Fruit fly (Drosophila melanogaster) whole organism, embryonic: ENCODE data around the gene CG31542.

ENCODE experiments used
- Ada2b ChIP-seq: fragments of 200-800 bp; sonication (Bioruptor generic); IDR thresholded peaks from 2 replicates; pipeline ENCODE4 v1.3.6; 2022; ENCODE audit warnings: missing biosample characterization, missing genetic modification characterization
- Awh ChIP-seq: fragments of 200-800 bp; sonication (Bioruptor generic); IDR thresholded peaks from 2 replicates; pipeline ENCODE4, ENCODE4 v1.3.6; 2022; ENCODE audit warnings: missing biosample characterization, missing genetic modification characterization
- Blimp-1 ChIP-seq: fragments of 200-800 bp; sonication (Bioruptor generic); optimal IDR thresholded peaks from 3 replicates; lab custom pipeline; 2018; ENCODE audit warnings: missing biosample characterization, missing genetic modification characterization, mild to moderate bottlenecking, moderate library complexity, missing genetic modification reagents
- CG10462 ChIP-seq: fragments of 200-800 bp; sonication (Bioruptor generic); optimal IDR thresholded peaks from 2 replicates; lab custom pipeline; 2016; ENCODE audit warnings: missing biosample characterization, missing genetic modification characterization
- CG11085 ChIP-seq: fragments of 200-800 bp; sonication (Bioruptor generic); IDR thresholded peaks from 2 replicates; pipeline ENCODE4 v1.3.6; 2022; ENCODE audit warnings: missing biosample characterization, missing genetic modification characterization
- CG14014 ChIP-seq: fragments of 200-800 bp; sonication (Bioruptor generic); IDR thresholded peaks from 2 replicates; pipeline ENCODE4 v1.3.6; 2022; ENCODE audit warnings: missing biosample characterization, missing genetic modification characterization
- CG15696 ChIP-seq: fragments of 200-800 bp; sonication (Bioruptor generic); optimal IDR thresholded peaks from 2 replicates; lab custom pipeline; 2019; ENCODE audit warnings: missing biosample characterization, mild to moderate bottlenecking, missing genetic modification characterization, moderate library complexity
- CG17612 ChIP-seq: fragments of 200-800 bp; sonication (Bioruptor generic); IDR thresholded peaks from 2 replicates; pipeline ENCODE4 v1.3.6; 2022; ENCODE audit warnings: missing biosample characterization, missing genetic modification characterization
- CG34224 ChIP-seq: fragments of 200-800 bp; sonication (Bioruptor generic); IDR thresholded peaks from 3 replicates; pipeline ENCODE4 v1.3.6; 2022; ENCODE audit warnings: missing biosample characterization, missing genetic modification characterization; ENCODE audit not compliant: partially characterized antibody
- CG4282 ChIP-seq: fragments of 200-800 bp; sonication (Bioruptor generic); optimal IDR thresholded peaks from 2 replicates; lab custom pipeline; 2016; ENCODE audit warnings: missing biosample characterization, missing genetic modification characterization
- CG6175 ChIP-seq: fragments of 200-800 bp; sonication (Bioruptor generic); IDR thresholded peaks from 3 replicates; pipeline ENCODE4 v1.3.6; 2022; ENCODE audit warnings: missing biosample characterization, missing genetic modification characterization
- CG6813 ChIP-seq: fragments of 200-800 bp; sonication (Bioruptor generic); optimal IDR thresholded peaks from 2 replicates; lab custom pipeline; 2017; ENCODE audit warnings: missing biosample characterization, missing genetic modification characterization, mild to moderate bottlenecking, moderate library complexity, missing genetic modification reagents
- CG7357 ChIP-seq: fragments of 200-800 bp; sonication (Bioruptor generic); IDR thresholded peaks from 3 replicates; pipeline ENCODE4 v1.3.6; 2022; ENCODE audit warnings: missing biosample characterization, missing genetic modification characterization
- CG7372 ChIP-seq: fragments of 200-800 bp; sonication (Bioruptor generic); IDR thresholded peaks from 2 replicates; pipeline ENCODE4 v1.3.6; 2022; ENCODE audit warnings: missing biosample characterization, missing genetic modification characterization
- CG7745 ChIP-seq: fragments of 200-800 bp; sonication (Bioruptor generic); optimal IDR thresholded peaks from 2 replicates; lab custom pipeline; 2018; ENCODE audit warnings: missing biosample characterization, mild to moderate bottlenecking, missing genetic modification characterization, moderate library complexity
- CHES-1-like ChIP-seq: fragments of 200-800 bp; sonication (Bioruptor generic); optimal IDR thresholded peaks from 2 replicates; lab custom pipeline; 2016; ENCODE audit warnings: missing biosample characterization, missing genetic modification characterization
- Dip2 ChIP-seq: fragments of 200-800 bp; sonication (Bioruptor generic); IDR thresholded peaks from 2 replicates; pipeline ENCODE4 v1.3.6; 2022; ENCODE audit warnings: missing biosample characterization, missing genetic modification characterization
- Dp ChIP-seq: fragments of 200-800 bp; sonication (Bioruptor generic); optimal IDR thresholded peaks from 2 replicates; lab custom pipeline; 2018; ENCODE audit warnings: missing biosample characterization, mild to moderate bottlenecking, missing genetic modification characterization, moderate library complexity
- E2f1 ChIP-seq: fragments of 200-800 bp; sonication (Bioruptor generic); IDR thresholded peaks from 2 replicates; pipeline ENCODE4 v1.3.6; 2022; ENCODE audit warnings: missing biosample characterization, missing genetic modification characterization
- E2f2 ChIP-seq: fragments of 200-800 bp; sonication (Bioruptor generic); IDR thresholded peaks from 2 replicates; pipeline ENCODE4 v1.3.6; 2022; ENCODE audit warnings: missing biosample characterization, missing genetic modification characterization
- Fer2 ChIP-seq: fragments of 200-800 bp; sonication (Bioruptor generic); optimal IDR thresholded peaks from 2 replicates; lab custom pipeline; 2018; ENCODE audit warnings: missing biosample characterization, mild to moderate bottlenecking, missing genetic modification characterization, moderate library complexity
- Hand ChIP-seq: fragments of 200-800 bp; sonication (Bioruptor generic); optimal IDR thresholded peaks from 2 replicates; lab custom pipeline; 2017; ENCODE audit warnings: mild to moderate bottlenecking, missing biosample characterization, missing genetic modification reagents, missing genetic modification characterization
- Med ChIP-seq: fragments of 200-800 bp; sonication (Bioruptor generic); peaks from one replicate; lab custom pipeline; 2016; ENCODE audit warnings: missing biosample characterization, missing genetic modification characterization, mild to moderate bottlenecking, inconsistent platforms, moderate library complexity
- Sox100B ChIP-seq: fragments of 200-800 bp; sonication (Bioruptor generic); optimal IDR thresholded peaks from 3 replicates; lab custom pipeline; 2018; ENCODE audit warnings: missing biosample characterization, mild to moderate bottlenecking, missing genetic modification characterization
- Stat92E ChIP-seq, 3 experiments: fragments of >200 bp in 2 of 3; fragments of 200-800 bp in 1 of 3; sonication (Bioruptor generic) in 1 of 3; optimal IDR thresholded peaks; 2 replicates each; lab custom pipeline; 2017 to 2019; ENCODE audit warnings: missing biosample characterization in 3 of 3, missing genetic modification characterization in 3 of 3, mild to moderate bottlenecking in 1 of 3, moderate library complexity in 1 of 3
- aop ChIP-seq: fragments of 200-800 bp; sonication (Bioruptor generic); IDR thresholded peaks from 2 replicates; pipeline ENCODE4 v1.3.6; 2022; ENCODE audit warnings: missing biosample characterization, missing genetic modification characterization
- ap ChIP-seq: fragments of 200-800 bp; sonication (Bioruptor generic); IDR thresholded peaks from 2 replicates; pipeline ENCODE4 v1.3.6; 2022; ENCODE audit warnings: missing biosample characterization, missing genetic modification characterization
- az2 ChIP-seq: fragments of 200-800 bp; sonication (Bioruptor generic); optimal IDR thresholded peaks from 3 replicates; lab custom pipeline; 2016; ENCODE audit warnings: missing biosample characterization, missing genetic modification characterization
- corto ChIP-seq: fragments of 200-800 bp; sonication (Bioruptor generic); optimal IDR thresholded peaks from 2 replicates; lab custom pipeline; 2016; ENCODE audit warnings: missing biosample characterization, mild to moderate bottlenecking, missing genetic modification characterization, moderate library complexity
- cwo ChIP-seq: fragments of 200-800 bp; sonication (Bioruptor generic); optimal IDR thresholded peaks from 3 replicates; lab custom pipeline; 2017; ENCODE audit warnings: missing biosample characterization, missing genetic modification characterization, mild to moderate bottlenecking, moderate library complexity, missing genetic modification reagents
- dysf ChIP-seq: fragments of 200-800 bp; sonication (Bioruptor generic); IDR thresholded peaks from 3 replicates; pipeline ENCODE4 v1.3.6; 2022; ENCODE audit warnings: missing biosample characterization, missing genetic modification characterization
- ftz-f1 ChIP-seq: fragments of 200-800 bp; sonication (Bioruptor generic); optimal IDR thresholded peaks from 2 replicates; lab custom pipeline; 2016; ENCODE audit warnings: missing biosample characterization, missing genetic modification characterization
- gfzf ChIP-seq: fragments of 200-800 bp; sonication (Bioruptor generic); optimal IDR thresholded peaks from 2 replicates; lab custom pipeline; 2016; ENCODE audit warnings: missing biosample characterization, mild to moderate bottlenecking, missing genetic modification characterization, moderate library complexity
- gt ChIP-seq: fragments of 200-800 bp; sonication (Bioruptor generic); IDR thresholded peaks from 2 replicates; pipeline ENCODE4 v1.3.6; 2022; ENCODE audit warnings: missing biosample characterization, missing genetic modification characterization
- ham ChIP-seq: fragments of 200-800 bp; sonication (Bioruptor generic); IDR thresholded peaks from 2 replicates; pipeline ENCODE4 v1.3.6; 2022; ENCODE audit warnings: missing biosample characterization, missing genetic modification characterization
- hkb ChIP-seq, 2 experiments: fragments of 200-800 bp in 1 of 2; fragments of >200 bp in 1 of 2; sonication (Bioruptor generic) in 1 of 2; IDR thresholded peaks in 1 of 2; optimal IDR thresholded peaks in 1 of 2; 2 replicates each; pipeline versions ENCODE4 v1.3.6 to Lab custom; 2017 to 2022; ENCODE audit warnings: missing biosample characterization in 1 of 2, missing genetic modification characterization in 1 of 2
- kah ChIP-seq: fragments of 200-800 bp; sonication (Bioruptor generic); optimal IDR thresholded peaks from 2 replicates; lab custom pipeline; 2018; ENCODE audit warnings: missing biosample characterization, mild to moderate bottlenecking, missing genetic modification characterization
- lbe ChIP-seq: fragments of 200-800 bp; sonication (Bioruptor generic); optimal IDR thresholded peaks from 2 replicates; lab custom pipeline; 2016; ENCODE audit warnings: missing biosample characterization, mild to moderate bottlenecking, missing genetic modification characterization
- nau ChIP-seq: fragments of 200-800 bp; sonication (Bioruptor generic); optimal IDR thresholded peaks from 3 replicates; lab custom pipeline; 2017; ENCODE audit warnings: missing biosample characterization, mild to moderate bottlenecking, missing genetic modification characterization, missing genetic modification reagents
- oc ChIP-seq: fragments of 200-800 bp; sonication (Bioruptor generic); optimal IDR thresholded peaks from 2 replicates; lab custom pipeline; 2018; ENCODE audit warnings: missing biosample characterization, mild to moderate bottlenecking, missing genetic modification characterization, moderate library complexity
- p53 ChIP-seq: fragments of 200-800 bp; sonication (Bioruptor generic); optimal IDR thresholded peaks from 2 replicates; lab custom pipeline; 2016; ENCODE audit warnings: missing biosample characterization, missing genetic modification characterization
- rib ChIP-seq: fragments of 200-800 bp; sonication (Bioruptor generic); IDR thresholded peaks from 2 replicates; pipeline ENCODE4 v1.3.6; 2022; ENCODE audit warnings: missing biosample characterization, missing genetic modification characterization
- scrt ChIP-seq: fragments of 200-800 bp; sonication (Bioruptor generic); optimal IDR thresholded peaks from 2 replicates; lab custom pipeline; 2018; ENCODE audit warnings: missing biosample characterization, mild to moderate bottlenecking, missing genetic modification characterization, moderate library complexity
- sisA ChIP-seq: fragments of 200-800 bp; sonication (Bioruptor generic); IDR thresholded peaks from 2 replicates; pipeline ENCODE4 v1.3.6; 2022; ENCODE audit warnings: missing biosample characterization, missing genetic modification characterization
- sqz ChIP-seq: fragments of 200-800 bp; sonication (Bioruptor generic); optimal IDR thresholded peaks from 3 replicates; lab custom pipeline; 2018; ENCODE audit warnings: missing biosample characterization, mild to moderate bottlenecking, missing genetic modification characterization
- sug ChIP-seq: fragments of 200-800 bp; optimal IDR thresholded peaks from 2 replicates; lab custom pipeline; 2019; ENCODE audit warnings: missing biosample characterization, mild to moderate bottlenecking, missing genetic modification characterization, moderate library complexity
- ttk ChIP-seq: fragments of 200-800 bp; sonication (Bioruptor generic); IDR thresholded peaks from 2 replicates; pipeline ENCODE4 v2.1.2; 2022; ENCODE audit warnings: missing biosample characterization, missing genetic modification characterization
- unc-4 ChIP-seq: fragments of 200-800 bp; sonication (Bioruptor generic); IDR thresholded peaks from 2 replicates; pipeline ENCODE4 v1.3.6; 2022; ENCODE audit warnings: missing biosample characterization, missing genetic modification characterization; ENCODE audit not compliant: partially characterized antibody
- unpg ChIP-seq: fragments of 200-800 bp; sonication (Bioruptor generic); optimal IDR thresholded peaks from 3 replicates; lab custom pipeline; 2018; ENCODE audit warnings: missing biosample characterization, mild to moderate bottlenecking, missing genetic modification characterization, moderate library complexity
- wdn ChIP-seq: fragments of 200-800 bp; sonication (Bioruptor generic); IDR thresholded peaks from 2 replicates; pipeline ENCODE4 v1.3.6; 2022; ENCODE audit warnings: missing biosample characterization, missing genetic modification characterization
- yki ChIP-seq: fragments of >200 bp; optimal IDR thresholded peaks from 3 replicates; lab custom pipeline; 2018

The CG31542 gene

DNA sequence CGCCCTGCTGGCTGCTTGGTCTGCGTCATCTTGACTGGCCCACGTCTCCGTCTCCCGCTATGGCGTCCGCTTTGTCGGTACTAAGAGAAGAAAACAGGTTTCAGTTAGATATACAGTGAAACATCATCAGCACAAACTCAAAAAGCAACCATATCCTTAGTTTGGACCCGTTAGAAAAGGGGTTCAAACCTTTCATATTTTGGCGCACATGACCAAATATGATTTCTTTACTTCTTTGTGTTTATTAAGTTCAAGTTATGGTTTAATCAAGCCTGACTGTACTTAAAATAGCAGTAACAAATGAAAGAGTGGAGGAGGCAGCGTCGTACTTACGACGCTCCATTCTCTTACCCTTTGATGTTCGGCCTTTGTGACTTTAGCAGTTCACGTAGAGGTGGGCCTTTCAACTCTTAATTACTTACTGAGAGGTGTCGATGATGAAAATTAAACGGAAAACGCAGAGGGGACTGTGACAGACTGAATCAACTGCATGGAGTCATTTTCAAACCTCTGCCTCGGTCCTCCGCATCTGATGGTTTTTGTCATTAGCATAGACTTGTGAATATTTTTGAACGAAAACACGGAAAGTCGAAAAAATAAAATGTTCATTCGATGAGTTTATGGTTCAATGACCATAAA, 7.5 kb upstream of the CG31542 start (continued):
- TF ChIP-seq CG14014 (GFP tag; lab: Robert Waterston, UW) (peak; percentile 88), p53 (peak; percentile 35), Dp (no peak), Dip2 (peak; percentile 25; the same call in 1 of the 2 replicates), aop (GFP tag; lab: Robert Waterston, UW) (0 out of 2 replicates have a peak, but pooled peaks have one; percentile 15), gt (GFP tag; lab: Robert Waterston, UW) (peak; percentile 40; the same call in 1 of the 2 replicates), scrt (GFP tag; lab: Kevin White, UChicago) (no peak), sug (tag; lab: Kevin White, UChicago) (peak; percentile 27), gfzf (GFP tag; lab: Kevin White, UChicago) (no peak), CG7357 (GFP tag; lab: Robert Waterston, UW) (peak; percentile 70; the same call in 2 of the 3 replicates), CG7372 (peak; percentile 79), unpg (GFP tag; lab: Kevin White, UChicago) (peak; percentile 85), az2 (GFP tag; lab: Kevin White, UChicago) (peak; percentile 80), ham (no peak), rib (GFP tag; lab: Robert Waterston, UW) (no peak), cwo (peak; percentile 82), kah (GFP tag; lab: Kevin White, UChicago) (no peak), CG34224 (GFP tag; lab: Robert Waterston, UW) (no peak), CG15696 (tag; lab: Kevin White, UChicago) (peak; percentile 35), sisA (GFP tag; lab: Robert Waterston, UW) (peak; percentile 81), CG6813 (GFP tag; lab: Kevin White, UChicago) (peak; percentile 81), Hand (GFP tag; lab: Kevin White, UChicago) (peak; percentile 25), Fer2 (peak; percentile 39), ttk (GFP tag; lab: Robert Waterston, UW) (peak; percentile 76), corto (GFP tag; lab: Kevin White, UChicago) (peak; percentile 82), CG11085 (GFP tag; lab: Robert Waterston, UW) (peak; percentile 68), E2f1 (peak; percentile 81), yki (no peak), ap (GFP tag; lab: Robert Waterston, UW) (peak; percentile 80), lbe (GFP tag; lab: Kevin White, UChicago) (peak; percentile 94), CHES-1-like (GFP tag; lab: Kevin White, UChicago) (peak; percentile 67), CG4282 (GFP tag; lab: Kevin White, UChicago) (peak; percentile 44), nau (peak; percentile 78), wdn (peak; percentile 72), Stat92E (GFP tag; optimal IDR thresholded peaks at IDR 0.05; lab: Kevin White, UChicago) (no peak), E2f2 (GFP tag; lab: Robert Waterston, UW) (peak; percentile 60; the same call in 1 of the 2 replicates), unc-4 (GFP tag; lab: Robert Waterston, UW) (no peak), CG17612 (GFP tag; lab: Robert Waterston, UW) (peak; percentile 69)

- TF ChIP-seq CG6175 (peak; percentile 67), Ada2b (GFP tag; lab: Robert Waterston, UW) (no peak), CG7372 (peak; percentile 52), Sox100B (GFP tag; lab: Kevin White, UChicago) (no peak), CG7745 (tag; lab: Kevin White, UChicago) (no peak), ftz-f1 (GFP tag; lab: Kevin White, UChicago) (peak; percentile 93), Med (GFP tag; lab: Kevin White, UChicago) (peak; percentile 37), Blimp-1 (GFP tag; lab: Kevin White, UChicago) (peak; percentile 11), Awh (GFP tag; lab: Robert Waterston, UW) (0 out of 2 replicates have a peak, but pooled peaks have one; percentile 22), sqz (GFP tag; lab: Kevin White, UChicago) (peak; percentile 83), dysf (no peak), oc (tag; lab: Kevin White, UChicago) (peak; percentile 90), CG10462 (no peak), hkb (optimal IDR thresholded peaks at IDR 0.05; lab: Kevin White, UChicago) (no peak), hkb (GFP tag; IDR thresholded peaks at IDR 0.05; lab: Robert Waterston, UW) (0 out of 2 replicates have a peak, but pooled peaks have one; percentile 15)
Observed at dm6 chr3R:5363412-5363811, 5.9 kb upstream of the CG31542 start.
